Fruit fly (Drosophila melanogaster) whole organism, adult: ENCODE measurements around the gene CG17819.

Source experiments
- CG11617 ChIP-seq: fragments of 200-800 bp; sonication (Bioruptor generic); optimal IDR thresholded peaks from 2 replicates; lab custom pipeline; 2017; ENCODE audit warnings: mild to moderate bottlenecking, missing biosample characterization, missing genetic modification reagents, missing genetic modification characterization
- CG12768 ChIP-seq: fragments of 200-800 bp; sonication (Bioruptor generic); optimal IDR thresholded peaks from 2 replicates; lab custom pipeline; 2017; ENCODE audit warnings: missing biosample characterization, missing genetic modification characterization, mild to moderate bottlenecking, moderate library complexity, missing genetic modification reagents
- CG14711 ChIP-seq: fragments of 200-800 bp; sonication (Bioruptor generic); optimal IDR thresholded peaks from 2 replicates; lab custom pipeline; 2018; ENCODE audit warnings: missing biosample characterization, mild to moderate bottlenecking, missing genetic modification characterization, moderate library complexity
- CG1620 ChIP-seq: fragments of 200-800 bp; sonication (Bioruptor generic); optimal IDR thresholded peaks from 2 replicates; lab custom pipeline; 2016; ENCODE audit warnings: missing biosample characterization, missing genetic modification characterization
- CG33017 ChIP-seq: fragments of 200-800 bp; sonication (Bioruptor generic); optimal IDR thresholded peaks from 2 replicates; lab custom pipeline; 2018; ENCODE audit warnings: missing biosample characterization, mild to moderate bottlenecking, missing genetic modification characterization, moderate library complexity
- CG5204 ChIP-seq: fragments of 200-800 bp; sonication (Bioruptor generic); optimal IDR thresholded peaks from 2 replicates; lab custom pipeline; 2016; ENCODE audit warnings: missing biosample characterization, missing genetic modification characterization
- CG7045 ChIP-seq: fragments of 200-800 bp; sonication (Bioruptor generic); optimal IDR thresholded peaks from 2 replicates; lab custom pipeline; 2017; ENCODE audit warnings: missing biosample characterization, mild to moderate bottlenecking, missing genetic modification characterization
- CG7101 ChIP-seq: fragments of 200-800 bp; sonication (Bioruptor generic); optimal IDR thresholded peaks from 2 replicates; lab custom pipeline; 2018; ENCODE audit warnings: missing biosample characterization, mild to moderate bottlenecking, missing genetic modification characterization, moderate library complexity
- Crg-1 ChIP-seq: fragments of 200-800 bp; sonication (Bioruptor generic); optimal IDR thresholded peaks from 2 replicates; lab custom pipeline; 2016; ENCODE audit warnings: missing biosample characterization, missing genetic modification characterization
- Mnt ChIP-seq: fragments of 200-800 bp; sonication (Bioruptor generic); optimal IDR thresholded peaks from 2 replicates; lab custom pipeline; 2016; ENCODE audit warnings: missing biosample characterization, mild to moderate bottlenecking, missing genetic modification characterization
- bab1 ChIP-seq: fragments of 200-800 bp; sonication (Bioruptor generic); optimal IDR thresholded peaks from 3 replicates; lab custom pipeline; 2019; ENCODE audit warnings: missing biosample characterization, mild to moderate bottlenecking, missing genetic modification characterization, moderate library complexity
- cic ChIP-seq: fragments of 200-800 bp; sonication (Bioruptor generic); optimal IDR thresholded peaks from 2 replicates; lab custom pipeline; 2017; ENCODE audit warnings: missing biosample characterization, mild to moderate bottlenecking, missing genetic modification characterization, moderate library complexity
- cnc ChIP-seq, 2 experiments: fragments of >200 bp; optimal IDR thresholded peaks; 2 replicates each; lab custom pipeline; 2017
- kay ChIP-seq: fragments of 200-800 bp; sonication (Bioruptor generic); peaks from one replicate; lab custom pipeline; 2016; ENCODE audit warnings: missing biosample characterization, missing genetic modification characterization, borderline replicate concordance
- ovo ChIP-seq: fragments of 200-800 bp; sonication (Bioruptor generic); optimal IDR thresholded peaks from 2 replicates; lab custom pipeline; 2016; ENCODE audit warnings: missing biosample characterization, missing genetic modification characterization
- pad ChIP-seq: fragments of 200-800 bp; sonication (Bioruptor generic); optimal IDR thresholded peaks from 3 replicates; lab custom pipeline; 2017; ENCODE audit warnings: missing biosample characterization, missing genetic modification characterization, mild to moderate bottlenecking, moderate library complexity, missing genetic modification reagents
- tj ChIP-seq: fragments of 200-800 bp; sonication (Bioruptor generic); optimal IDR thresholded peaks from 3 replicates; lab custom pipeline; 2017; ENCODE audit warnings: missing biosample characterization, mild to moderate bottlenecking, missing genetic modification characterization, moderate library complexity
- toe ChIP-seq: fragments of 200-800 bp; sonication (Bioruptor generic); optimal IDR thresholded peaks from 2 replicates; lab custom pipeline; 2016; ENCODE audit warnings: missing biosample characterization, missing genetic modification characterization

The CG17819 gene

DNA sequence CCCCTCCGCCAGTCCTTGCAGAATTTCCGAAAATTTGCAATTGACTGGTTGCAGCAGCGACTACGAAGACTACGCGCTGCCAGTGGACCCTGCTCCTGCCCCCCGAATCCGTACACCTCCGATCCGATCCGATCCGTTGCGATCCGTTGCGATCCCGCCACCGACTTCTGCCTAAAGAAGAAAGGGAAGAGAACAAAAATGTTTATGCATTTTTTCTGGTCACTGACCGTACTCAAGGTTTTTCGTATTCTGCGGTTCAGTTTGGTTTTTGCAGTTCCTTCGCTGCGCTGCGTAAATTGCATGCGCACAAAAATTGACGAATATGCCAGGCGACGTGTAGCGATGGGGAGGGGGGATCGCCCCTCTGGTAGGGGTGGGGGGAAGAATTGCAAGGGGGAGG is 36.9 kb upstream of the CG17819 start:
- no peak for TF ChIP-seq pad
- TF ChIP-seq CG11617 (GFP tag; lab: Kevin White, UChicago), result no peak
- no peak for TF ChIP-seq ovo (GFP tag; lab: Kevin White, UChicago)
- TF ChIP-seq tj (GFP tag; lab: Kevin White, UChicago), result no peak
- TF ChIP-seq CG5204 (GFP tag; lab: Kevin White, UChicago), result no peak
- TF ChIP-seq CG7045 (GFP tag; lab: Kevin White, UChicago), result no peak
- TF ChIP-seq Crg-1 (GFP tag; lab: Kevin White, UChicago), result no peak
- TF ChIP-seq CG1620 (GFP tag; lab: Kevin White, UChicago), result no peak
- no peak for TF ChIP-seq bab1 (GFP tag; lab: Kevin White, UChicago)
- TF ChIP-seq toe (GFP tag; lab: Kevin White, UChicago), result no peak
- TF ChIP-seq CG7101 (tag; lab: Kevin White, UChicago), result no peak

DNA sequence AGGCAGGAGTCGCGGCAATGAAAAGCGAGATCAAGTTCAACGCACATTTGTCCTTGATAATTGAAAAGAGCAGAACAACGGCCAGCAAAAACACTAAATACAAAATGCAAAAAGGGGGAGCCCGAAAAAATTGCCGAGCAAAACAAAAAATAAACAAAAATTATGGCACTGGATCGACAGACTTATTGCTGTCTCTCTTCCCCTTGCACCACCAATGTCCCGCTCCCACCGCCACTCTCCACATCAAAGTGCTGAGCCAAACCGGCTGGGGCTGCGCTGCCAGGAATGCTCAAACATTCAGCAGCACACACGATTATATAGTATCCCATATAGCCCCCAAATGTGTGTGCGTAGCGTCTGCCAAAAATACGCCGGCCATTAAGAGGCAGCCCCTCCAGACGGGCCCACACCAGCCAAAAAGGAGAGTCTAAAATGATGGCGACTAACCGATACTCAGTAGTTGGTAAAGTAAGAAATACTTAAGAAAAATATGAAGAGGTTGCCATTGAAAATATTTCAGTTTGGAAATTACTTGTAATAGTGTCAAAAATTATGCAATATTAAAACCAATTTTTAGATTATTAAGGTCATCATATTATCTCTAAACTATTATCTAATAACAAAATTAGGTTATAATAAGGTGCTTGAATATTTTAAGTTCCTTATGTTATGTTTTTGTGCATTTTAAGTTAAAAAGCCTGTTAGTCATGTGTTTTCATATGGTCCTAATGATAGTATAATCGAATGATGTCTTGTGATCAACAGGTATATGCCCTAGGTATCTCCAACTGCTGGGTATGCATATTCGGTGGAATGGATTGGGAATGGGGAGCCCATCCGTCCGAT is 36.2 kb upstream of the CG17819 start:
- TF ChIP-seq toe (GFP tag; lab: Kevin White, UChicago), result no peak
- no peak for TF ChIP-seq cnc (optimal IDR thresholded peaks at IDR 0.05; lab: Kevin White, UChicago)
- no peak for TF ChIP-seq pad
- TF ChIP-seq tj (GFP tag; lab: Kevin White, UChicago), result no peak
- TF ChIP-seq cic (GFP tag; lab: Kevin White, UChicago), result no peak
- no peak for TF ChIP-seq CG5204 (GFP tag; lab: Kevin White, UChicago)
- TF ChIP-seq CG12768 (GFP tag; lab: Kevin White, UChicago), result no peak
- no peak for TF ChIP-seq CG7045 (GFP tag; lab: Kevin White, UChicago)
- TF ChIP-seq CG33017, result no peak
- no peak for TF ChIP-seq Crg-1 (GFP tag; lab: Kevin White, UChicago)
- TF ChIP-seq Mnt, result no peak
- no peak for TF ChIP-seq kay (GFP tag; lab: Kevin White, UChicago)

- TF ChIP-seq CG5204 (GFP tag; lab: Kevin White, UChicago) (no peak), cnc (optimal IDR thresholded peaks at IDR 0.05; lab: Kevin White, UChicago) (no peak)
Measured at dm6 chr3R:21920495-21920894, 35.1 kb upstream of the CG17819 start.

dm6 chr3R:21916987-21917386 is 31.6 kb upstream of the CG17819 start:
- TF ChIP-seq ovo (GFP tag; lab: Kevin White, UChicago) (no peak), cnc (optimal IDR thresholded peaks at IDR 0.05; lab: Kevin White, UChicago) (no peak), CG11617 (GFP tag; lab: Kevin White, UChicago) (no peak), pad (no peak), CG33017 (no peak), toe (GFP tag; lab: Kevin White, UChicago) (no peak), Crg-1 (GFP tag; lab: Kevin White, UChicago) (no peak), CG1620 (GFP tag; lab: Kevin White, UChicago) (no peak), bab1 (GFP tag; lab: Kevin White, UChicago) (no peak), Mnt (no peak), CG7045 (GFP tag; lab: Kevin White, UChicago) (no peak), kay (GFP tag; lab: Kevin White, UChicago) (no peak), CG14711 (tag; lab: Kevin White, UChicago) (no peak), tj (GFP tag; lab: Kevin White, UChicago) (no peak), CG5204 (GFP tag; lab: Kevin White, UChicago) (no peak)

dm6 chr3R:21913447-21913846 is 28.1 kb upstream of the CG17819 start, which contains the start of gene Qsox2:
Qsox2 (plus strand) TSS chr3R:21913747.
- TF ChIP-seq CG11617 (GFP tag; lab: Kevin White, UChicago) (no peak), CG12768 (GFP tag; lab: Kevin White, UChicago) (no peak), bab1 (GFP tag; lab: Kevin White, UChicago) (no peak), tj (GFP tag; lab: Kevin White, UChicago) (no peak), cnc (optimal IDR thresholded peaks at IDR 0.05; lab: Kevin White, UChicago) (no peak), pad (no peak), CG7045 (GFP tag; lab: Kevin White, UChicago) (no peak), Crg-1 (GFP tag; lab: Kevin White, UChicago) (no peak), kay (GFP tag; lab: Kevin White, UChicago) (no peak)

DNA sequence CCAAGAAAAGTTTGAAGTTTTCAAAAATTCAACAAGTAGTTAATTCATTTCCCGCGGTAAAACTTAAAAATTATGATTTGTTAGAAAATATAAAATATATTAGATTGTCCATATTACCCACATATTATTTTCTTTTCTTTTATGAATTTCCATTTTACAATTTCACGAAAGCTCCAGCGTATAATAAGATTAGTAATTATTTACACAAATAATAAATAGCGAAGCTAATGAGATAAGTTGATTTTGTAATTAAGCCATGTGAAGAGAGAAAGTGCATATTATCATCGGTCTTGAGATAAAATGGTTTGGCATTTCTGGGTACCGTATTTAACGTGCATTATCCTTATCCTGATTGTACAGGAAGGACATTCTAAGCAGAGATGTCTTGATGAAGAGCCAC is 26.2 kb upstream of the CG17819 start, which contains the start of gene Qsox3:
Qsox3 (plus strand) TSS at position 301 of the 400 bp plus-strand sequence.
- no peak for TF ChIP-seq cnc (optimal IDR thresholded peaks at IDR 0.05; lab: Kevin White, UChicago)
- TF ChIP-seq CG7045 (GFP tag; lab: Kevin White, UChicago), result no peak
- TF ChIP-seq ovo (GFP tag; lab: Kevin White, UChicago), result no peak
- no peak for TF ChIP-seq CG7101 (tag; lab: Kevin White, UChicago)
- no peak for TF ChIP-seq pad
- no peak for TF ChIP-seq Mnt

- TF ChIP-seq Mnt (no peak), kay (GFP tag; lab: Kevin White, UChicago) (no peak), CG33017 (no peak), cnc (optimal IDR thresholded peaks at IDR 0.05; lab: Kevin White, UChicago) (no peak), CG7101 (tag; lab: Kevin White, UChicago) (no peak), tj (GFP tag; lab: Kevin White, UChicago) (no peak)
Measured at dm6 chr3R:21906867-21907266, 21.5 kb upstream of the CG17819 start.
